Fruit fly (Drosophila melanogaster) whole organism, embryonic: ENCODE data around the gene Mgat4b.

ENCODE experiments used
- Asciz ChIP-seq: fragments of 200-800 bp; sonication (Bioruptor generic); optimal IDR thresholded peaks from 2 replicates; lab custom pipeline; 2017; ENCODE audit warnings: missing biosample characterization, mild to moderate bottlenecking, missing genetic modification characterization, missing genetic modification reagents
- CG10321 ChIP-seq: fragments of 200-800 bp; sonication (Bioruptor generic); IDR thresholded peaks from 2 replicates; pipeline ENCODE4 v1.3.6; 2022; ENCODE audit warnings: missing biosample characterization, missing genetic modification characterization
- CG10366 ChIP-seq: fragments of 200-800 bp; sonication (Bioruptor generic); IDR thresholded peaks from 2 replicates; pipeline ENCODE4 v1.3.6; 2022; ENCODE audit warnings: missing biosample characterization, missing genetic modification characterization
- CG10543 ChIP-seq: fragments of 200-800 bp; sonication (Bioruptor generic); optimal IDR thresholded peaks from 3 replicates; lab custom pipeline; 2017; ENCODE audit warnings: missing biosample characterization, mild to moderate bottlenecking, missing genetic modification characterization, moderate library complexity
- CG11085 ChIP-seq: fragments of 200-800 bp; sonication (Bioruptor generic); IDR thresholded peaks from 2 replicates; pipeline ENCODE4 v1.3.6; 2022; ENCODE audit warnings: missing biosample characterization, missing genetic modification characterization
- CG11695 ChIP-seq: fragments of 200-800 bp; sonication (Bioruptor generic); IDR thresholded peaks from 3 replicates; pipeline ENCODE4 v1.3.6; 2022; ENCODE audit warnings: missing biosample characterization, missing genetic modification characterization
- CG11696 ChIP-seq: fragments of 200-800 bp; sonication (Bioruptor generic); IDR thresholded peaks from 2 replicates; pipeline ENCODE4 v1.3.6; 2022; ENCODE audit warnings: missing biosample characterization, missing genetic modification characterization
- CG12104 ChIP-seq: fragments of 200-800 bp; sonication (Bioruptor generic); optimal IDR thresholded peaks from 3 replicates; lab custom pipeline; 2016; ENCODE audit warnings: missing biosample characterization, missing genetic modification characterization
- CG12942 ChIP-seq: fragments of 200-800 bp; sonication (Bioruptor generic); optimal IDR thresholded peaks from 3 replicates; lab custom pipeline; 2016; ENCODE audit warnings: missing biosample characterization, missing genetic modification characterization
- CG1602 ChIP-seq: fragments of 200-800 bp; sonication (Bioruptor generic); optimal IDR thresholded peaks from 3 replicates; lab custom pipeline; 2016; ENCODE audit warnings: missing biosample characterization, missing genetic modification characterization
- CG18011 ChIP-seq: fragments of 200-800 bp; sonication (Bioruptor generic); optimal IDR thresholded peaks from 2 replicates; lab custom pipeline; 2017; ENCODE audit warnings: missing biosample characterization, missing genetic modification characterization, mild to moderate bottlenecking, moderate library complexity, missing genotype
- CG3065 ChIP-seq: fragments of 200-800 bp; sonication (Bioruptor generic); optimal IDR thresholded peaks from 2 replicates; lab custom pipeline; 2016; ENCODE audit warnings: missing biosample characterization, missing genetic modification characterization
- CG4282 ChIP-seq: fragments of 200-800 bp; sonication (Bioruptor generic); optimal IDR thresholded peaks from 2 replicates; lab custom pipeline; 2016; ENCODE audit warnings: missing biosample characterization, missing genetic modification characterization
- CG5245 ChIP-seq: fragments of 200-800 bp; sonication (Bioruptor generic); optimal IDR thresholded peaks from 3 replicates; lab custom pipeline; 2016; ENCODE audit warnings: missing biosample characterization, missing genetic modification characterization
- CG6683 ChIP-seq: fragments of 200-800 bp; sonication (Bioruptor generic); optimal IDR thresholded peaks from 2 replicates; lab custom pipeline; 2017; ENCODE audit warnings: missing biosample characterization, mild to moderate bottlenecking, missing genetic modification characterization, missing genetic modification reagents
- Dll ChIP-seq: fragments of 200-800 bp; sonication (Bioruptor generic); IDR thresholded peaks from 4 replicates; pipeline ENCODE4 v1.3.6; 2022; ENCODE audit warnings: missing biosample characterization, missing genetic modification characterization; ENCODE audit not compliant: partially characterized antibody
- Dp ChIP-seq: fragments of 200-800 bp; sonication (Bioruptor generic); optimal IDR thresholded peaks from 2 replicates; lab custom pipeline; 2018; ENCODE audit warnings: missing biosample characterization, mild to moderate bottlenecking, missing genetic modification characterization, moderate library complexity
- ERR ChIP-seq: fragments of 200-800 bp; sonication (Bioruptor generic); optimal IDR thresholded peaks from 2 replicates; lab custom pipeline; 2016; ENCODE audit warnings: missing biosample characterization, missing genetic modification characterization
- HmgD ChIP-seq: fragments of 200-800 bp; sonication (Bioruptor generic); optimal IDR thresholded peaks from 3 replicates; lab custom pipeline; 2016; ENCODE audit warnings: missing biosample characterization, missing genetic modification characterization
- Hr3 ChIP-seq: fragments of 200-800 bp; sonication (Bioruptor generic); optimal IDR thresholded peaks from 3 replicates; lab custom pipeline; 2016; ENCODE audit warnings: missing biosample characterization, missing genetic modification characterization
- Jarid2 ChIP-seq: fragments of 200-800 bp; sonication (Bioruptor generic); optimal IDR thresholded peaks from 3 replicates; lab custom pipeline; 2017; ENCODE audit warnings: mild to moderate bottlenecking, missing biosample characterization, missing genetic modification reagents, missing genetic modification characterization
- Oaz ChIP-seq: fragments of 200-800 bp; sonication (Bioruptor generic); IDR thresholded peaks from 2 replicates; pipeline ENCODE4 v1.3.6; 2022; ENCODE audit warnings: missing biosample characterization, missing genetic modification characterization
- Xbp1 ChIP-seq: fragments of 200-800 bp; sonication (Bioruptor generic); optimal IDR thresholded peaks from 3 replicates; lab custom pipeline; 2016; ENCODE audit warnings: missing biosample characterization, mild to moderate bottlenecking, missing genetic modification characterization
- abd-A ChIP-seq: fragments of 200-800 bp; sonication (Bioruptor generic); optimal IDR thresholded peaks from 3 replicates; lab custom pipeline; 2019; ENCODE audit warnings: missing biosample characterization, mild to moderate bottlenecking, missing genetic modification characterization, moderate library complexity
- aop ChIP-seq: fragments of 200-800 bp; sonication (Bioruptor generic); IDR thresholded peaks from 2 replicates; pipeline ENCODE4 v1.3.6; 2022; ENCODE audit warnings: missing biosample characterization, missing genetic modification characterization
- cg ChIP-seq: fragments of 200-800 bp; sonication (Bioruptor generic); optimal IDR thresholded peaks from 3 replicates; lab custom pipeline; 2019; ENCODE audit warnings: missing biosample characterization, mild to moderate bottlenecking, missing genetic modification characterization, moderate library complexity
- croc ChIP-seq: fragments of 200-800 bp; sonication (Bioruptor generic); conservative IDR thresholded peaks from 3 replicates; pipeline ENCODE4 v1.3.6; 2022; ENCODE audit warnings: missing biosample characterization, missing genetic modification characterization
- dysf ChIP-seq: fragments of 200-800 bp; sonication (Bioruptor generic); IDR thresholded peaks from 3 replicates; pipeline ENCODE4 v1.3.6; 2022; ENCODE audit warnings: missing biosample characterization, missing genetic modification characterization
- eve ChIP-seq, 2 experiments: fragments of >200 bp; optimal IDR thresholded peaks; 2 replicates each; lab custom pipeline; 2017; ENCODE audit warnings: missing biosample characterization in 2 of 2, missing genetic modification characterization in 2 of 2
- her ChIP-seq: fragments of 200-800 bp; sonication (Bioruptor generic); optimal IDR thresholded peaks from 2 replicates; lab custom pipeline; 2016; ENCODE audit warnings: missing biosample characterization, missing genetic modification characterization
- hkb ChIP-seq, 2 experiments: fragments of 200-800 bp in 1 of 2; fragments of >200 bp in 1 of 2; sonication (Bioruptor generic) in 1 of 2; IDR thresholded peaks in 1 of 2; optimal IDR thresholded peaks in 1 of 2; 2 replicates each; pipeline versions ENCODE4 v1.3.6 to Lab custom; 2017 to 2022; ENCODE audit warnings: missing biosample characterization in 1 of 2, missing genetic modification characterization in 1 of 2
- klu ChIP-seq: fragments of 200-800 bp; sonication (Bioruptor generic); IDR thresholded peaks from 2 replicates; pipeline ENCODE4 v1.3.6; 2022; ENCODE audit warnings: missing biosample characterization, missing genetic modification characterization
- kni ChIP-seq: fragments of 200-800 bp; sonication (Bioruptor generic); optimal IDR thresholded peaks from 3 replicates; lab custom pipeline; 2017; ENCODE audit warnings: mild to moderate bottlenecking, missing biosample characterization, missing genetic modification reagents, missing genetic modification characterization
- lov ChIP-seq, 2 experiments: fragments of 200-800 bp in 1 of 2; fragments of >200 bp in 1 of 2; sonication (Bioruptor generic) in 1 of 2; IDR thresholded peaks in 1 of 2; optimal IDR thresholded peaks in 1 of 2; 2 replicates in 1 of 2; 3 replicates in 1 of 2; pipeline versions ENCODE4 v1.3.6 to Lab custom; 2017 to 2022; ENCODE audit warnings: missing biosample characterization in 1 of 2, missing genetic modification characterization in 1 of 2
- nom ChIP-seq: fragments of 200-800 bp; sonication (Bioruptor generic); optimal IDR thresholded peaks from 2 replicates; lab custom pipeline; 2017; ENCODE audit warnings: missing biosample characterization, missing genetic modification characterization, mild to moderate bottlenecking, moderate library complexity, missing genetic modification reagents
- oc ChIP-seq: fragments of 200-800 bp; sonication (Bioruptor generic); optimal IDR thresholded peaks from 2 replicates; lab custom pipeline; 2018; ENCODE audit warnings: missing biosample characterization, mild to moderate bottlenecking, missing genetic modification characterization, moderate library complexity
- sens ChIP-seq: fragments of 200-800 bp; sonication (Bioruptor generic); peaks from one replicate; lab custom pipeline; 2016; ENCODE audit warnings: missing biosample characterization, missing genetic modification characterization
- slou ChIP-seq: fragments of 200-800 bp; sonication (Bioruptor generic); optimal IDR thresholded peaks from 3 replicates; lab custom pipeline; 2016; ENCODE audit warnings: missing biosample characterization, missing genetic modification characterization
- sug ChIP-seq: fragments of 200-800 bp; optimal IDR thresholded peaks from 2 replicates; lab custom pipeline; 2019; ENCODE audit warnings: missing biosample characterization, mild to moderate bottlenecking, missing genetic modification characterization, moderate library complexity
- tx ChIP-seq: fragments of 200-800 bp; sonication (Bioruptor generic); optimal IDR thresholded peaks from 2 replicates; lab custom pipeline; 2016; ENCODE audit warnings: missing biosample characterization, missing genetic modification characterization
- wor ChIP-seq: fragments of 200-800 bp; sonication (Bioruptor generic); IDR thresholded peaks from 2 replicates; pipeline ENCODE4 v1.3.6; 2022; ENCODE audit warnings: missing biosample characterization, missing genetic modification characterization

Mgat4b gene

DNA sequence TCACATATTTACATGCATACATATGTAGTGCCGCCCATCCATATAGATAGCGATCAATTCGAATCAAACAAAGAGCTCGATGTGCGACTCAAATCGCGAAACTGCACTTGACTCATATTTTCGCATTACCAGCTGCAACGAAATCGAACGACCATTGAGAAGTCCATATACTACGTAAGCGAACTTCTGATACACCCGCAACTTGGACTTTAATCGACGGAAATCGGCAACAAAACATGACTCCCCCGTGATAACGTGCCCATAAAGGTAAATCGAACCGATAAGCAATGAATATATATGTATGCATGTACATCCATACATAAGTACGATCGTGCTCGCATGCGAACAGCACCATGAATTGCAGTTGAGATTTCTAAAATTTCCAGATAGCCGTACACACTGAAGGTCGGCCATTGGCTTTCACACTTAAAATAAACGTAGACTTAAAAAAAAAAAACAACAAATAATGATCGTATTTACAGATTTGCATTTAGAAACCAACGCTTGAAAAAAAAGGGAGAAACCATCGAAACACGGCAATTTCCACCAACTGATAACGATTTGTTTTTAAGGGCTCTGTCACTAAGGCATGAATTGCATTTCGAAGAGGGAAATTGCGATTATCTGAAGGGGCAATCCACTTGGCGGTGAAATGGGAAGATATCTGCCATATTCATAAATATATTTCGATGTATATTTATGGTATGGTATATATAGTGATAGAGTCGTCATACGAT is 13.7 kb upstream of the Mgat4b start:
- no peak for TF ChIP-seq wor
- TF ChIP-seq CG10321 (GFP tag; lab: Robert Waterston, UW) = no peak
- TF ChIP-seq slou (GFP tag; lab: Kevin White, UChicago) = no peak
- TF ChIP-seq Xbp1 (GFP tag; lab: Kevin White, UChicago) = no peak
- TF ChIP-seq CG11085 (GFP tag; lab: Robert Waterston, UW) = no peak
- TF ChIP-seq Dp (GFP tag; lab: Kevin White, UChicago) = no peak
- no peak for TF ChIP-seq tx (GFP tag; lab: Kevin White, UChicago)
- TF ChIP-seq ERR (GFP tag; lab: Kevin White, UChicago) = peak; percentile 5
- TF ChIP-seq hkb (optimal IDR thresholded peaks at IDR 0.05; lab: Kevin White, UChicago) = no peak
- TF ChIP-seq hkb (GFP tag; IDR thresholded peaks at IDR 0.05; lab: Robert Waterston, UW) = no peak
- no peak for TF ChIP-seq klu (GFP tag; lab: Robert Waterston, UW)
- TF ChIP-seq CG10543 (GFP tag; lab: Kevin White, UChicago) = peak; percentile 15
- no peak for TF ChIP-seq HmgD (GFP tag; lab: Kevin White, UChicago)
- peak; percentile 46 for TF ChIP-seq kni
- no peak for TF ChIP-seq CG5245
- TF ChIP-seq oc (tag; lab: Kevin White, UChicago) = no peak
- no peak for TF ChIP-seq CG1602
- TF ChIP-seq Jarid2 (GFP tag; lab: Kevin White, UChicago) = no peak
- no peak for TF ChIP-seq CG11696 (GFP tag; lab: Robert Waterston, UW)
- TF ChIP-seq aop (GFP tag; lab: Robert Waterston, UW) = no peak
- TF ChIP-seq croc = no peak
- peak; percentile 59 for TF ChIP-seq sug (tag; lab: Kevin White, UChicago)
- no peak for TF ChIP-seq lov (optimal IDR thresholded peaks at IDR 0.05; lab: Kevin White, UChicago)
- no peak for TF ChIP-seq lov (GFP tag; IDR thresholded peaks at IDR 0.05; lab: Robert Waterston, UW)
- 0 out of 3 replicates have a peak, but pooled peaks have one; percentile 18 for TF ChIP-seq CG11695 (GFP tag; lab: Robert Waterston, UW)
- no peak for TF ChIP-seq CG3065 (GFP tag; lab: Kevin White, UChicago)
- no peak for TF ChIP-seq CG4282 (GFP tag; lab: Kevin White, UChicago)
- peak; percentile 41 for TF ChIP-seq sens
- no peak for TF ChIP-seq CG12104
- TF ChIP-seq CG18011 (GFP tag; lab: Kevin White, UChicago) = no peak
- no peak for TF ChIP-seq Asciz (GFP tag; lab: Kevin White, UChicago)
- no peak for TF ChIP-seq cg (GFP tag; lab: Kevin White, UChicago)
- no peak for TF ChIP-seq Oaz
- no peak for TF ChIP-seq dysf
- peak in 1 of 2 experiments; percentile 29 for TF ChIP-seq eve (GFP tag; optimal IDR thresholded peaks at IDR 0.05; lab: Kevin White, UChicago)
- TF ChIP-seq CG10366 (GFP tag; lab: Robert Waterston, UW) = no peak
- TF ChIP-seq CG6683 = no peak
- TF ChIP-seq nom (GFP tag; lab: Kevin White, UChicago) = peak; percentile 52
- no peak for TF ChIP-seq Dll (GFP tag; lab: Robert Waterston, UW)
- TF ChIP-seq CG12942 (GFP tag; lab: Kevin White, UChicago) = no peak
- TF ChIP-seq Hr3 (GFP tag; lab: Kevin White, UChicago) = no peak
- no peak for TF ChIP-seq abd-A (tag; lab: Kevin White, UChicago)
- no peak for TF ChIP-seq her (GFP tag; lab: Kevin White, UChicago)
